Fruit fly (Drosophila melanogaster) whole organism, wandering third instar larva: ENCODE data around the gene Nse4.

ENCODE experiments used
- Abd-B ChIP-seq: fragments of >200 bp; optimal IDR thresholded peaks from 2 replicates; lab custom pipeline; 2017; ENCODE audit warnings: missing biosample characterization, missing genetic modification characterization
- CG9705 ChIP-seq: fragments of 200-800 bp; sonication (Bioruptor generic); optimal IDR thresholded peaks from 2 replicates; lab custom pipeline; 2018; ENCODE audit warnings: missing biosample characterization, mild to moderate bottlenecking, missing genetic modification characterization
- CrebA ChIP-seq: fragments of 200-800 bp; sonication (Bioruptor generic); optimal IDR thresholded peaks from 2 replicates; lab custom pipeline; 2016; ENCODE audit warnings: missing biosample characterization, mild to moderate bottlenecking, missing genetic modification characterization, borderline replicate concordance
- Dfd ChIP-seq: fragments of >200 bp; optimal IDR thresholded peaks from 2 replicates; lab custom pipeline; 2017; ENCODE audit warnings: missing biosample characterization, missing genetic modification characterization
- GATAd ChIP-seq: sonication (Bioruptor generic); optimal IDR thresholded peaks from 2 replicates; lab custom pipeline; 2016; ENCODE audit warnings: missing biosample characterization, missing genetic modification characterization
- HLH106 ChIP-seq: fragments of 200-800 bp; optimal IDR thresholded peaks from 3 replicates; lab custom pipeline; 2019; ENCODE audit warnings: missing biosample characterization, mild to moderate bottlenecking, missing genetic modification characterization, moderate library complexity
- Hnf4 ChIP-seq: fragments of 200-800 bp; sonication (Bioruptor generic); optimal IDR thresholded peaks from 2 replicates; lab custom pipeline; 2016; ENCODE audit warnings: missing biosample characterization, mild to moderate bottlenecking, missing genetic modification characterization
- Hr78 ChIP-seq: fragments of >200 bp; optimal IDR thresholded peaks from 2 replicates; lab custom pipeline; 2017; ENCODE audit warnings: missing biosample characterization, missing genetic modification characterization
- Hr83 ChIP-seq: fragments of 200-300 bp; sonication (Bioruptor generic); optimal IDR thresholded peaks from 2 replicates; lab custom pipeline; 2016; ENCODE audit warnings: missing biosample characterization, mild to moderate bottlenecking, missing genetic modification characterization, moderate library complexity; ENCODE audit not compliant: poor library complexity, severe bottlenecking
- Jra ChIP-seq: sonication (Bioruptor generic); optimal IDR thresholded peaks from 2 replicates; lab custom pipeline; 2016; ENCODE audit warnings: missing biosample characterization, missing genetic modification characterization
- Myc ChIP-seq: fragments of >200 bp; optimal IDR thresholded peaks from 2 replicates; lab custom pipeline; 2017
- OdsH ChIP-seq: fragments of 200-800 bp; sonication (Bioruptor generic); optimal IDR thresholded peaks from 2 replicates; lab custom pipeline; 2016; ENCODE audit warnings: missing biosample characterization, mild to moderate bottlenecking, missing genetic modification characterization
- brk ChIP-seq: fragments of 200-800 bp; sonication (Bioruptor generic); optimal IDR thresholded peaks from 2 replicates; lab custom pipeline; 2016; ENCODE audit warnings: missing biosample characterization, mild to moderate bottlenecking, missing genetic modification characterization
- dl ChIP-seq, 2 experiments: fragments of 175-275, 200-275 bp in 1 of 2; fragments of 200-275 bp in 1 of 2; sonication (Bioruptor generic); optimal IDR thresholded peaks; lab custom pipeline; 2018; ENCODE audit warnings: mild to moderate bottlenecking in 2 of 2, missing biosample characterization in 2 of 2, missing genetic modification characterization in 2 of 2, moderate library complexity in 2 of 2; ENCODE audit not compliant: partially characterized antibody in 2 of 2, insufficient read depth in 1 of 2
- dsf ChIP-seq: sonication (Bioruptor generic); optimal IDR thresholded peaks from 2 replicates; lab custom pipeline; 2016; ENCODE audit warnings: missing biosample characterization, missing genetic modification characterization, borderline replicate concordance
- ey ChIP-seq: fragments of 200-800 bp; sonication (Bioruptor generic); optimal IDR thresholded peaks from 2 replicates; lab custom pipeline; 2016; ENCODE audit warnings: missing biosample characterization, missing genetic modification characterization
- fru ChIP-seq: fragments of 200-800 bp; sonication (Bioruptor generic); optimal IDR thresholded peaks from 3 replicates; lab custom pipeline; 2016; ENCODE audit warnings: missing biosample characterization, mild to moderate bottlenecking, missing genetic modification characterization
- h ChIP-seq: fragments of 200-800 bp; sonication (Bioruptor generic); optimal IDR thresholded peaks from 3 replicates; lab custom pipeline; 2016; ENCODE audit warnings: missing biosample characterization, mild to moderate bottlenecking, missing genetic modification characterization
- jim ChIP-seq: fragments of 175-275, 200-325 bp; sonication (Bioruptor generic); optimal IDR thresholded peaks from 2 replicates; lab custom pipeline; 2016; ENCODE audit warnings: missing biosample characterization, mild to moderate bottlenecking, missing genetic modification characterization
- pan ChIP-seq: fragments of >200 bp; optimal IDR thresholded peaks from 2 replicates; lab custom pipeline; 2017
- psq ChIP-seq: fragments of 200-800 bp; sonication (Bioruptor generic); optimal IDR thresholded peaks from 3 replicates; lab custom pipeline; 2017; ENCODE audit warnings: missing biosample characterization, mild to moderate bottlenecking, missing genetic modification characterization, moderate library complexity
- rgr ChIP-seq: fragments of 200-800 bp; sonication (Bioruptor generic); optimal IDR thresholded peaks from 3 replicates; lab custom pipeline; 2016; ENCODE audit warnings: missing biosample characterization, mild to moderate bottlenecking, missing genetic modification characterization
- sage ChIP-seq: fragments of 200-800 bp; sonication (Bioruptor generic); optimal IDR thresholded peaks from 2 replicates; lab custom pipeline; 2016; ENCODE audit warnings: missing biosample characterization, mild to moderate bottlenecking, missing genetic modification characterization
- sv ChIP-seq: fragments of 200-800 bp; sonication (Bioruptor generic); optimal IDR thresholded peaks from 3 replicates; lab custom pipeline; 2016; ENCODE audit warnings: missing biosample characterization, missing genetic modification characterization
- usp ChIP-seq: fragments of >200 bp; optimal IDR thresholded peaks from 2 replicates; lab custom pipeline; 2017; ENCODE audit warnings: missing biosample characterization, missing genetic modification characterization
- woc ChIP-seq: sonication (Bioruptor generic); optimal IDR thresholded peaks from 2 replicates; lab custom pipeline; 2016; ENCODE audit warnings: missing biosample characterization, mild to moderate bottlenecking, missing genetic modification characterization

Gene Nse4

dm6 chr2L:10435606-10436160 is 3.6 kb upstream of the Nse4 start, which contains the start of the genes TBC1D16 and holn1:
Gene TBC1D16, minus strand, starts transcription at chr2L:10435656.
Gene holn1, plus strand, starts transcription at chr2L:10435995.
- TF ChIP-seq woc (no peak), brk (no peak), jim (GFP tag; lab: Kevin White, UChicago) (no peak), dl (GFP tag; optimal IDR thresholded peaks at IDR 0.05; lab: Kevin White, UChicago; ENCODE audit: insufficient read depth in 1 of 2, partially characterized antibody in 2 of 2) (no peak), psq (no peak), Abd-B (GFP tag; lab: Kevin White, UChicago) (no peak), dsf (GFP tag; lab: Kevin White, UChicago) (no peak), Hnf4 (GFP tag; lab: Kevin White, UChicago) (no peak)
- TF ChIP-seq, all 38 proteins: peak for 0

- peak; percentile 70 for TF ChIP-seq Hnf4 (GFP tag; lab: Kevin White, UChicago)
- peak; percentile 55 for TF ChIP-seq Jra (GFP tag; lab: Kevin White, UChicago)
- peak; percentile 59 for TF ChIP-seq Hr83 (GFP tag; lab: Kevin White, UChicago)
- no peak for TF ChIP-seq sv (GFP tag; lab: Kevin White, UChicago)
- no peak for TF ChIP-seq CG9705 (GFP tag; lab: Kevin White, UChicago)
- peak; percentile 17 for TF ChIP-seq woc
These were observed 1.9 kb upstream of the Nse4 start, which contains the start of gene STUB1 for dm6 chr2L:10437317-10437716. Gene STUB1, plus strand, starts transcription at chr2L:10437548.

dm6 chr2L:10442048-10442790 is 3.0 kb downstream of the Nse4 start, which contains the start of gene loh:
Gene loh, plus strand, starts transcription at chr2L:10442534.
- TF ChIP-seq Dfd (GFP tag; lab: Kevin White, UChicago) (no peak), dl (GFP tag; optimal IDR thresholded peaks at IDR 0.05; lab: Kevin White, UChicago; ENCODE audit: insufficient read depth in 1 of 2, partially characterized antibody in 2 of 2) (no peak), Abd-B (GFP tag; lab: Kevin White, UChicago) (no peak), Hr78 (no peak), sv (GFP tag; lab: Kevin White, UChicago) (peak; percentile 28)

dm6 chr2L:10452296-10452695 is 13.1 kb downstream of the Nse4 start, which contains the start of gene ppk10:
Gene ppk10, minus strand, starts transcription at chr2L:10452396.
- TF ChIP-seq OdsH (GFP tag; lab: Kevin White, UChicago) (no peak), CrebA (GFP tag; lab: Kevin White, UChicago) (no peak), Hnf4 (GFP tag; lab: Kevin White, UChicago) (no peak), GATAd (GFP tag; lab: Kevin White, UChicago) (no peak), pan (lab: Kevin White, UChicago) (no peak), sage (no peak), brk (no peak), jim (GFP tag; lab: Kevin White, UChicago) (no peak)

dm6 chr2L:10455944-10456520 is 16.8 kb downstream of the Nse4 start:
- TF ChIP-seq rgr (GFP tag; lab: Kevin White, UChicago) (no peak), sage (no peak), ey (GFP tag; lab: Kevin White, UChicago) (no peak), pan (lab: Kevin White, UChicago) (no peak), CrebA (GFP tag; lab: Kevin White, UChicago) (no peak), usp (GFP tag; lab: Kevin White, UChicago) (no peak), Jra (GFP tag; lab: Kevin White, UChicago) (no peak), Myc (no peak), HLH106 (tag; lab: Kevin White, UChicago) (no peak), fru (GFP tag; lab: Kevin White, UChicago) (no peak), h (no peak), Hr83 (GFP tag; lab: Kevin White, UChicago) (no peak), OdsH (GFP tag; lab: Kevin White, UChicago) (no peak), psq (no peak)
